Worm (Caenorhabditis elegans): Measurements from ENCODE around the gene R02F11.9.

- TF ChIP-seq lsy-2 (tag; optimal IDR thresholded peaks at IDR 0.05) = peak; percentile 88
- TF ChIP-seq unc-62 (GFP tag; optimal IDR thresholded peaks at IDR 0.05) = peak; percentile 19
- peak; percentile 79 for TF ChIP-seq nhr-237 (tag; optimal IDR thresholded peaks at IDR 0.05)
- TF ChIP-seq nhr-12 (tag; optimal IDR thresholded peaks at IDR 0.05) = no peak
- no peak for TF ChIP-seq unc-39 (tag; optimal IDR thresholded peaks at IDR 0.05)
- no peak for TF ChIP-seq nhr-28 (tag; optimal IDR thresholded peaks at IDR 0.05)
- peak; percentile 10 for TF ChIP-seq drap-1 (GFP tag; optimal IDR thresholded peaks at IDR 0.05)
- TF ChIP-seq sptf-1 (tag; optimal IDR thresholded peaks at IDR 0.05) = peak; percentile 58
Observed at ce11 chrV:4826710-4827380, 39.6 kb downstream of the R02F11.9 start, which contains the start of the genes hsp-6 and C37H5.5.

All from whole organism, mixed stage, embryonic.